Fruit fly (Drosophila melanogaster) whole organism, embryonic: Measurements from ENCODE around the gene Cks85A.

Experiments
- Ada2b ChIP-seq: fragments of 200-800 bp; sonication (Bioruptor generic); IDR thresholded peaks from 2 replicates; pipeline ENCODE4 v1.3.6; 2022; ENCODE audit warnings: missing biosample characterization, missing genetic modification characterization
- CG10321 ChIP-seq: fragments of 200-800 bp; sonication (Bioruptor generic); IDR thresholded peaks from 2 replicates; pipeline ENCODE4 v1.3.6; 2022; ENCODE audit warnings: missing biosample characterization, missing genetic modification characterization
- CG11247 ChIP-seq: fragments of 200-800 bp; sonication (Bioruptor generic); IDR thresholded peaks from 2 replicates; pipeline ENCODE4 v1.3.6; 2022; ENCODE audit warnings: missing biosample characterization, missing genetic modification characterization
- CG13775 ChIP-seq: fragments of 200-800 bp; sonication (Bioruptor generic); optimal IDR thresholded peaks from 3 replicates; lab custom pipeline; 2017; ENCODE audit warnings: missing biosample characterization, mild to moderate bottlenecking, missing genetic modification characterization
- CG14050 ChIP-seq: fragments of 200-800 bp; sonication (Bioruptor generic); IDR thresholded peaks from 3 replicates; pipeline ENCODE4 v1.3.6; 2022; ENCODE audit warnings: missing biosample characterization, missing genetic modification characterization
- CG15696 ChIP-seq: fragments of 200-800 bp; sonication (Bioruptor generic); optimal IDR thresholded peaks from 2 replicates; lab custom pipeline; 2019; ENCODE audit warnings: missing biosample characterization, mild to moderate bottlenecking, missing genetic modification characterization, moderate library complexity
- CG1602 ChIP-seq: fragments of 200-800 bp; sonication (Bioruptor generic); optimal IDR thresholded peaks from 3 replicates; lab custom pipeline; 2016; ENCODE audit warnings: missing biosample characterization, missing genetic modification characterization
- CG16863 ChIP-seq: fragments of 200-800 bp; sonication (Bioruptor generic); optimal IDR thresholded peaks from 3 replicates; lab custom pipeline; 2016; ENCODE audit warnings: missing biosample characterization, missing genetic modification characterization
- CG2889 ChIP-seq: fragments of 200-800 bp; sonication (Bioruptor generic); IDR thresholded peaks from 3 replicates; pipeline ENCODE4 v1.3.6; 2022; ENCODE audit warnings: missing biosample characterization, missing genetic modification characterization
- CG3065 ChIP-seq: fragments of 200-800 bp; sonication (Bioruptor generic); optimal IDR thresholded peaks from 2 replicates; lab custom pipeline; 2016; ENCODE audit warnings: missing biosample characterization, missing genetic modification characterization
- CG31365 ChIP-seq: fragments of 200-800 bp; sonication (Bioruptor generic); optimal IDR thresholded peaks from 2 replicates; lab custom pipeline; 2018; ENCODE audit warnings: missing biosample characterization, mild to moderate bottlenecking, missing genetic modification characterization
- CG32772 ChIP-seq: fragments of 200-800 bp; sonication (Bioruptor generic); IDR thresholded peaks from 2 replicates; pipeline ENCODE4 v1.3.6; 2022; ENCODE audit warnings: missing biosample characterization, missing genetic modification characterization
- CG4282 ChIP-seq: fragments of 200-800 bp; sonication (Bioruptor generic); optimal IDR thresholded peaks from 2 replicates; lab custom pipeline; 2016; ENCODE audit warnings: missing biosample characterization, missing genetic modification characterization
- CG4424 ChIP-seq: fragments of 200-800 bp; sonication (Bioruptor generic); optimal IDR thresholded peaks from 3 replicates; lab custom pipeline; 2016; ENCODE audit warnings: missing biosample characterization, missing genetic modification characterization
- CG5180 ChIP-seq: fragments of 200-800 bp; sonication (Bioruptor generic); optimal IDR thresholded peaks from 3 replicates; lab custom pipeline; 2017; ENCODE audit warnings: missing biosample characterization, missing genetic modification characterization, mild to moderate bottlenecking, moderate library complexity, missing genetic modification reagents
- CG8290 ChIP-seq, 3 experiments: fragments of 200-800 bp; sonication (Bioruptor generic); optimal IDR thresholded peaks; 2 replicates each; lab custom pipeline; 2016 to 2019; ENCODE audit warnings: missing biosample characterization in 3 of 3, missing genetic modification characterization in 3 of 3, mild to moderate bottlenecking in 2 of 3, moderate library complexity in 1 of 3
- CG8388 ChIP-seq: fragments of 200-800 bp; sonication (Bioruptor generic); optimal IDR thresholded peaks from 2 replicates; lab custom pipeline; 2019; ENCODE audit warnings: missing biosample characterization, mild to moderate bottlenecking, missing genetic modification characterization, moderate library complexity
- CG9932 ChIP-seq: fragments of 200-800 bp; sonication (Bioruptor generic); IDR thresholded peaks from 2 replicates; pipeline ENCODE4 v1.3.6; 2022; ENCODE audit warnings: missing biosample characterization, missing genetic modification characterization
- Dad ChIP-seq: fragments of 200-800 bp; sonication (Bioruptor generic); optimal IDR thresholded peaks from 3 replicates; lab custom pipeline; 2016; ENCODE audit warnings: missing biosample characterization, missing genetic modification characterization
- Dref ChIP-seq: fragments of 200-800 bp; sonication (Bioruptor generic); IDR thresholded peaks from 2 replicates; pipeline ENCODE4 v1.3.6; 2022; ENCODE audit warnings: missing biosample characterization, missing genetic modification characterization
- ERR ChIP-seq: fragments of 200-800 bp; sonication (Bioruptor generic); optimal IDR thresholded peaks from 2 replicates; lab custom pipeline; 2016; ENCODE audit warnings: missing biosample characterization, missing genetic modification characterization
- Fer3 ChIP-seq: fragments of 200-800 bp; sonication (Bioruptor generic); optimal IDR thresholded peaks from 2 replicates; lab custom pipeline; 2018; ENCODE audit warnings: missing biosample characterization, mild to moderate bottlenecking, missing genetic modification characterization, moderate library complexity
- H2.0 ChIP-seq: fragments of 200-800 bp; sonication (Bioruptor generic); IDR thresholded peaks from 2 replicates; pipeline ENCODE4 v1.3.6; 2022; ENCODE audit warnings: missing biosample characterization, missing genetic modification characterization
- HLH4C ChIP-seq: fragments of 200-800 bp; sonication (Bioruptor generic); IDR thresholded peaks from 3 replicates; pipeline ENCODE4 v1.3.6; 2022; ENCODE audit warnings: missing biosample characterization, missing genetic modification characterization; ENCODE audit not compliant: partially characterized antibody
- Poxn ChIP-seq: fragments of 200-800 bp; sonication (Bioruptor generic); IDR thresholded peaks from 2 replicates; pipeline ENCODE4 v1.3.6; 2022; ENCODE audit warnings: missing biosample characterization, missing genetic modification characterization
- Ptx1 ChIP-seq: fragments of 200-800 bp; sonication (Bioruptor generic); IDR thresholded peaks from 2 replicates; pipeline ENCODE4 v1.3.6; 2022; ENCODE audit warnings: missing biosample characterization, missing genetic modification characterization
- Rfx ChIP-seq: fragments of 200-800 bp; sonication (Bioruptor generic); IDR thresholded peaks from 2 replicates; pipeline ENCODE4 v1.3.6; 2022; ENCODE audit warnings: missing biosample characterization, missing genetic modification characterization
- Six4 ChIP-seq: fragments of 200-800 bp; sonication (Bioruptor generic); optimal IDR thresholded peaks from 2 replicates; lab custom pipeline; 2016; ENCODE audit warnings: missing biosample characterization, missing genetic modification characterization
- Sox100B ChIP-seq: fragments of 200-800 bp; sonication (Bioruptor generic); optimal IDR thresholded peaks from 3 replicates; lab custom pipeline; 2018; ENCODE audit warnings: missing biosample characterization, mild to moderate bottlenecking, missing genetic modification characterization
- TFAM ChIP-seq: fragments of 200-800 bp; sonication (Bioruptor generic); optimal IDR thresholded peaks from 2 replicates; lab custom pipeline; 2017; ENCODE audit warnings: missing biosample characterization, missing genetic modification characterization, inconsistent platforms
- YL-1 ChIP-seq: fragments of 200-800 bp; sonication (Bioruptor generic); optimal IDR thresholded peaks from 3 replicates; lab custom pipeline; 2017; ENCODE audit warnings: missing biosample characterization, mild to moderate bottlenecking, missing genetic modification characterization
- abd-A ChIP-seq: fragments of 200-800 bp; sonication (Bioruptor generic); optimal IDR thresholded peaks from 3 replicates; lab custom pipeline; 2019; ENCODE audit warnings: missing biosample characterization, mild to moderate bottlenecking, missing genetic modification characterization, moderate library complexity
- al ChIP-seq: fragments of 200-800 bp; sonication (Bioruptor generic); IDR thresholded peaks from 2 replicates; pipeline ENCODE4 v1.3.6; 2022; ENCODE audit warnings: missing biosample characterization, missing genetic modification characterization
- cato ChIP-seq: fragments of 200-800 bp; sonication (Bioruptor generic); optimal IDR thresholded peaks from 2 replicates; lab custom pipeline; 2016; ENCODE audit warnings: missing biosample characterization, missing genetic modification characterization, borderline replicate concordance
- disco-r ChIP-seq: fragments of 200-800 bp; sonication (Bioruptor generic); optimal IDR thresholded peaks from 2 replicates; lab custom pipeline; 2016; ENCODE audit warnings: missing biosample characterization, missing genetic modification characterization
- dmrt11E ChIP-seq: fragments of 200-800 bp; sonication (Bioruptor generic); optimal IDR thresholded peaks from 3 replicates; lab custom pipeline; 2018; ENCODE audit warnings: missing biosample characterization, mild to moderate bottlenecking, missing genetic modification characterization, moderate library complexity
- fd3F ChIP-seq: fragments of 200-800 bp; sonication (Bioruptor generic); optimal IDR thresholded peaks from 2 replicates; lab custom pipeline; 2018; ENCODE audit warnings: missing biosample characterization, mild to moderate bottlenecking, missing genetic modification characterization, moderate library complexity
- fd96Cb ChIP-seq: fragments of 200-800 bp; sonication (Bioruptor generic); optimal IDR thresholded peaks from 2 replicates; lab custom pipeline; 2018; ENCODE audit warnings: missing biosample characterization, mild to moderate bottlenecking, missing genetic modification characterization, moderate library complexity
- gcm2 ChIP-seq: fragments of 200-800 bp; sonication (Bioruptor generic); optimal IDR thresholded peaks from 2 replicates; lab custom pipeline; 2016; ENCODE audit warnings: missing biosample characterization, missing genetic modification characterization
- h ChIP-seq: fragments of >200 bp; optimal IDR thresholded peaks from 2 replicates; lab custom pipeline; 2017
- hbn ChIP-seq: fragments of 200-800 bp; sonication (Bioruptor generic); IDR thresholded peaks from 2 replicates; pipeline ENCODE4 v1.3.6; 2022; ENCODE audit warnings: missing biosample characterization, missing genetic modification characterization; ENCODE audit not compliant: partially characterized antibody
- her ChIP-seq: fragments of 200-800 bp; sonication (Bioruptor generic); optimal IDR thresholded peaks from 2 replicates; lab custom pipeline; 2016; ENCODE audit warnings: missing biosample characterization, missing genetic modification characterization
- lbe ChIP-seq: fragments of 200-800 bp; sonication (Bioruptor generic); optimal IDR thresholded peaks from 2 replicates; lab custom pipeline; 2016; ENCODE audit warnings: missing biosample characterization, mild to moderate bottlenecking, missing genetic modification characterization
- repo ChIP-seq: fragments of 200-800 bp; sonication (Bioruptor generic); optimal IDR thresholded peaks from 2 replicates; lab custom pipeline; 2016; ENCODE audit warnings: missing biosample characterization, missing genetic modification characterization
- scrt ChIP-seq: fragments of 200-800 bp; sonication (Bioruptor generic); optimal IDR thresholded peaks from 2 replicates; lab custom pipeline; 2018; ENCODE audit warnings: missing biosample characterization, mild to moderate bottlenecking, missing genetic modification characterization, moderate library complexity
- shn ChIP-seq: fragments of 200-800 bp; sonication (Bioruptor generic); optimal IDR thresholded peaks from 3 replicates; lab custom pipeline; 2016; ENCODE audit warnings: missing biosample characterization, missing genetic modification characterization
- sug ChIP-seq: fragments of 200-800 bp; optimal IDR thresholded peaks from 2 replicates; lab custom pipeline; 2019; ENCODE audit warnings: missing biosample characterization, mild to moderate bottlenecking, missing genetic modification characterization, moderate library complexity
- unpg ChIP-seq: fragments of 200-800 bp; sonication (Bioruptor generic); optimal IDR thresholded peaks from 3 replicates; lab custom pipeline; 2018; ENCODE audit warnings: missing biosample characterization, mild to moderate bottlenecking, missing genetic modification characterization, moderate library complexity
- zen2 ChIP-seq: fragments of 200-800 bp; sonication (Bioruptor generic); IDR thresholded peaks from 3 replicates; pipeline ENCODE4 v1.3.6; 2022; ENCODE audit warnings: missing biosample characterization, missing genetic modification characterization; ENCODE audit not compliant: partially characterized antibody

Cks85A gene

dm6 chr3R:8669029-8669707, 49.1 kb downstream of the Cks85A start (continued):
- TF ChIP-seq lbe (peak; percentile 97), zen2 (GFP tag; lab: Robert Waterston, UW) (peak; percentile 53; the same call in 2 of the 3 replicates), Six4 (peak; percentile 96), her (GFP tag; lab: Kevin White, UChicago) (peak; percentile 95), CG15696 (tag; lab: Kevin White, UChicago) (peak; percentile 93), Ptx1 (peak; percentile 96), repo (GFP tag; lab: Kevin White, UChicago) (peak; percentile 93), Poxn (GFP tag; lab: Robert Waterston, UW) (peak; percentile 68), CG10321 (GFP tag; lab: Robert Waterston, UW) (peak; percentile 94), h (lab: Kevin White, UChicago) (no peak), ERR (GFP tag; lab: Kevin White, UChicago) (peak; percentile 96), cato (GFP tag; lab: Kevin White, UChicago) (peak; percentile 93), Sox100B (GFP tag; lab: Kevin White, UChicago) (peak; percentile 95), Dref (GFP tag; lab: Robert Waterston, UW) (peak; percentile 72), CG1602 (GFP tag; lab: Kevin White, UChicago) (peak; percentile 96), CG16863 (GFP tag; lab: Kevin White, UChicago) (peak; percentile 98), Ada2b (GFP tag; lab: Robert Waterston, UW) (peak; percentile 97), scrt (GFP tag; lab: Kevin White, UChicago) (peak; percentile 97), CG5180 (peak; percentile 90), CG11247 (GFP tag; lab: Robert Waterston, UW) (peak; percentile 93), YL-1 (GFP tag; lab: Kevin White, UChicago) (peak; percentile 88), fd3F (GFP tag; lab: Kevin White, UChicago) (peak; percentile 92), hbn (GFP tag; lab: Robert Waterston, UW) (peak; percentile 65; the same call in 1 of the 2 replicates), fd96Cb (peak; percentile 97), dmrt11E (tag; lab: Kevin White, UChicago) (peak; percentile 98), gcm2 (GFP tag; lab: Kevin White, UChicago) (peak; percentile 94), CG9932 (GFP tag; lab: Robert Waterston, UW) (peak; percentile 94), HLH4C (GFP tag; lab: Robert Waterston, UW) (peak; percentile 60; the same call in 2 of the 3 replicates), CG4282 (GFP tag; lab: Kevin White, UChicago) (peak; percentile 88), disco-r (GFP tag; lab: Kevin White, UChicago) (peak; percentile 95), CG8290 (GFP tag; optimal IDR thresholded peaks at IDR 0.05; lab: Kevin White, UChicago) (peak; percentile 97), CG8290 (tag; optimal IDR thresholded peaks at IDR 0.05; lab: Kevin White, UChicago) (peak; percentile 94 to 99), CG31365 (tag; lab: Kevin White, UChicago) (peak; percentile 92), abd-A (tag; lab: Kevin White, UChicago) (peak; percentile 86), unpg (GFP tag; lab: Kevin White, UChicago) (peak; percentile 99), Dad (GFP tag; lab: Kevin White, UChicago) (peak; percentile 97), Rfx (peak; percentile 97), CG13775 (peak; percentile 98), al (GFP tag; lab: Robert Waterston, UW) (peak; percentile 86), TFAM (GFP tag; lab: Kevin White, UChicago) (peak; percentile 87), CG32772 (GFP tag; lab: Robert Waterston, UW) (peak; percentile 93), CG2889 (GFP tag; lab: Robert Waterston, UW) (peak; percentile 88), shn (GFP tag; lab: Kevin White, UChicago) (peak; percentile 91), Fer3 (tag; lab: Kevin White, UChicago) (peak; percentile 97), CG3065 (GFP tag; lab: Kevin White, UChicago) (peak; percentile 86), CG8388 (GFP tag; lab: Kevin White, UChicago) (peak; percentile 98), H2.0 (GFP tag; lab: Robert Waterston, UW) (peak; percentile 95), sug (tag; lab: Kevin White, UChicago) (peak; percentile 93), CG4424 (peak; percentile 98), CG14050 (GFP tag; lab: Robert Waterston, UW) (peak; percentile 97)
